Worm (Caenorhabditis elegans): Measurements from ENCODE around the gene F31D5.6.

- TF ChIP-seq nfyb-1 (GFP tag; IDR thresholded peaks at IDR 0.05) (no peak), Y67H2A.10 (GFP tag; conservative IDR thresholded peaks at IDR 0.05) (no peak), Y56A3A.18 (GFP tag; IDR thresholded peaks at IDR 0.05) (no peak), xnd-1 (tag; optimal IDR thresholded peaks at IDR 0.05) (no peak), F33H1.4 (GFP tag; IDR thresholded peaks at IDR 0.05) (no peak), chd-7 (tag; optimal IDR thresholded peaks at IDR 0.05) (no peak), dpff-1 (tag; optimal IDR thresholded peaks at IDR 0.05) (no peak), lsy-27 (tag; optimal IDR thresholded peaks at IDR 0.05; ENCODE audit: borderline replicate concordance, insufficient read depth) (no peak), lin-54 (GFP tag; optimal IDR thresholded peaks at IDR 0.05) (no peak)
Observed at ce11 chrII:4215318-4215717, 5.8 kb downstream of the F31D5.6 start, which contains the start of gene F31D5.2.

Data from whole organism, young adult.